Fruit fly (Drosophila melanogaster) whole organism, embryonic: Measurements from ENCODE around the gene Hph.

ENCODE experiments used
- Adf1 ChIP-seq: fragments of 200-800 bp; sonication (Bioruptor generic); IDR thresholded peaks from 2 replicates; pipeline ENCODE4 v1.3.6; 2022; ENCODE audit warnings: missing biosample characterization, missing genetic modification characterization
- Asciz ChIP-seq: fragments of 200-800 bp; sonication (Bioruptor generic); optimal IDR thresholded peaks from 2 replicates; lab custom pipeline; 2017; ENCODE audit warnings: missing biosample characterization, mild to moderate bottlenecking, missing genetic modification characterization, missing genetic modification reagents
- BEAF-32 ChIP-seq: fragments of 200-800 bp; sonication (Bioruptor generic); optimal IDR thresholded peaks from 3 replicates; lab custom pipeline; 2017; ENCODE audit warnings: missing biosample characterization, missing genetic modification characterization, mild to moderate bottlenecking, moderate library complexity, missing genetic modification reagents
- CG12104 ChIP-seq: fragments of 200-800 bp; sonication (Bioruptor generic); optimal IDR thresholded peaks from 3 replicates; lab custom pipeline; 2016; ENCODE audit warnings: missing biosample characterization, missing genetic modification characterization
- CG12155 ChIP-seq: fragments of 200-800 bp; sonication (Bioruptor generic); optimal IDR thresholded peaks from 3 replicates; lab custom pipeline; 2016; ENCODE audit warnings: missing biosample characterization, missing genetic modification characterization
- CG12391 ChIP-seq: fragments of 200-800 bp; sonication (Bioruptor generic); optimal IDR thresholded peaks from 3 replicates; lab custom pipeline; 2018; ENCODE audit warnings: missing biosample characterization, mild to moderate bottlenecking, missing genetic modification characterization, moderate library complexity
- CG2116 ChIP-seq: fragments of 200-800 bp; sonication (Bioruptor generic); optimal IDR thresholded peaks from 3 replicates; lab custom pipeline; 2018; ENCODE audit warnings: missing biosample characterization, mild to moderate bottlenecking, missing genetic modification characterization
- CG2889 ChIP-seq: fragments of 200-800 bp; sonication (Bioruptor generic); IDR thresholded peaks from 3 replicates; pipeline ENCODE4 v1.3.6; 2022; ENCODE audit warnings: missing biosample characterization, missing genetic modification characterization
- CG34224 ChIP-seq: fragments of 200-800 bp; sonication (Bioruptor generic); IDR thresholded peaks from 3 replicates; pipeline ENCODE4 v1.3.6; 2022; ENCODE audit warnings: missing biosample characterization, missing genetic modification characterization; ENCODE audit not compliant: partially characterized antibody
- CG3726 ChIP-seq: fragments of 200-800 bp; sonication (Bioruptor generic); IDR thresholded peaks from 3 replicates; pipeline ENCODE4, ENCODE4 v1.3.6; 2022; ENCODE audit warnings: missing biosample characterization, missing genetic modification characterization
- CG42726 ChIP-seq: fragments of 200-800 bp; sonication (Bioruptor generic); IDR thresholded peaks from 2 replicates; pipeline ENCODE4 v1.3.6; 2022; ENCODE audit warnings: missing biosample characterization, missing genetic modification characterization; ENCODE audit not compliant: partially characterized antibody
- CG4360 ChIP-seq: fragments of 200-800 bp; sonication (Bioruptor generic); IDR thresholded peaks from 2 replicates; pipeline ENCODE4 v1.3.6; 2022; ENCODE audit warnings: missing biosample characterization, missing genetic modification characterization
- CG6683 ChIP-seq: fragments of 200-800 bp; sonication (Bioruptor generic); optimal IDR thresholded peaks from 2 replicates; lab custom pipeline; 2017; ENCODE audit warnings: missing biosample characterization, mild to moderate bottlenecking, missing genetic modification characterization, missing genetic modification reagents
- CG6813 ChIP-seq: fragments of 200-800 bp; sonication (Bioruptor generic); optimal IDR thresholded peaks from 2 replicates; lab custom pipeline; 2017; ENCODE audit warnings: missing biosample characterization, missing genetic modification characterization, mild to moderate bottlenecking, moderate library complexity, missing genetic modification reagents
- CG7963 ChIP-seq: fragments of 200-800 bp; sonication (Bioruptor generic); IDR thresholded peaks from 3 replicates; pipeline ENCODE4 v1.3.6; 2022; ENCODE audit warnings: missing biosample characterization, missing genetic modification characterization; ENCODE audit not compliant: partially characterized antibody
- CG8924 ChIP-seq: fragments of 200-800 bp; optimal IDR thresholded peaks from 3 replicates; lab custom pipeline; 2019; ENCODE audit warnings: missing biosample characterization, mild to moderate bottlenecking, missing genetic modification characterization, moderate library complexity
- CG9797 ChIP-seq: fragments of 200-800 bp; sonication (Bioruptor generic); optimal IDR thresholded peaks from 3 replicates; lab custom pipeline; 2018; ENCODE audit warnings: missing biosample characterization, mild to moderate bottlenecking, missing genetic modification characterization
- D19B ChIP-seq: fragments of 200-800 bp; sonication (Bioruptor generic); optimal IDR thresholded peaks from 2 replicates; lab custom pipeline; 2017; ENCODE audit warnings: missing biosample characterization, mild to moderate bottlenecking, missing genetic modification characterization
- Dad ChIP-seq: fragments of 200-800 bp; sonication (Bioruptor generic); optimal IDR thresholded peaks from 3 replicates; lab custom pipeline; 2016; ENCODE audit warnings: missing biosample characterization, missing genetic modification characterization
- Doc3 ChIP-seq: fragments of 200-800 bp; sonication (Bioruptor generic); IDR thresholded peaks from 3 replicates; pipeline ENCODE4 v1.3.6; 2022; ENCODE audit warnings: missing biosample characterization, missing genetic modification characterization; ENCODE audit not compliant: partially characterized antibody
- Dp ChIP-seq: fragments of 200-800 bp; sonication (Bioruptor generic); optimal IDR thresholded peaks from 2 replicates; lab custom pipeline; 2018; ENCODE audit warnings: missing biosample characterization, mild to moderate bottlenecking, missing genetic modification characterization, moderate library complexity
- GATAe ChIP-seq: fragments of 200-800 bp; sonication (Bioruptor generic); conservative IDR thresholded peaks from 2 replicates; pipeline ENCODE4 v1.3.6; 2022; ENCODE audit warnings: missing biosample characterization, missing genetic modification characterization
- Hey ChIP-seq: fragments of 200-800 bp; sonication (Bioruptor generic); optimal IDR thresholded peaks from 3 replicates; lab custom pipeline; 2018; ENCODE audit warnings: missing biosample characterization, mild to moderate bottlenecking, missing genetic modification characterization
- Hr51 ChIP-seq, 2 experiments: fragments of 200-800 bp; sonication (Bioruptor generic); optimal IDR thresholded peaks; 2 replicates in 1 of 2; 3 replicates in 1 of 2; lab custom pipeline; 2016 to 2018; ENCODE audit warnings: missing biosample characterization in 2 of 2, missing genetic modification characterization in 2 of 2, mild to moderate bottlenecking in 1 of 2, moderate library complexity in 1 of 2
- Scr ChIP-seq: fragments of 200-800 bp; sonication (Bioruptor generic); IDR thresholded peaks from 2 replicates; pipeline ENCODE4 v1.3.6; 2022; ENCODE audit warnings: missing biosample characterization, missing genetic modification characterization; ENCODE audit not compliant: partially characterized antibody
- Sin3A ChIP-seq: fragments of >200 bp; optimal IDR thresholded peaks from 2 replicates; lab custom pipeline; 2018
- Stat92E ChIP-seq, 3 experiments: fragments of >200 bp in 2 of 3; fragments of 200-800 bp in 1 of 3; sonication (Bioruptor generic) in 1 of 3; optimal IDR thresholded peaks; 2 replicates each; lab custom pipeline; 2017 to 2019; ENCODE audit warnings: missing biosample characterization in 3 of 3, missing genetic modification characterization in 3 of 3, mild to moderate bottlenecking in 1 of 3, moderate library complexity in 1 of 3
- ato ChIP-seq: fragments of 200-800 bp; sonication (Bioruptor generic); IDR thresholded peaks from 2 replicates; pipeline ENCODE4 v1.3.6; 2022; ENCODE audit warnings: missing biosample characterization, missing genetic modification characterization; ENCODE audit not compliant: partially characterized antibody
- cg ChIP-seq: fragments of 200-800 bp; sonication (Bioruptor generic); optimal IDR thresholded peaks from 3 replicates; lab custom pipeline; 2019; ENCODE audit warnings: missing biosample characterization, mild to moderate bottlenecking, missing genetic modification characterization, moderate library complexity
- chn ChIP-seq: fragments of 200-800 bp; sonication (Bioruptor generic); optimal IDR thresholded peaks from 2 replicates; lab custom pipeline; 2016; ENCODE audit warnings: missing biosample characterization, missing genetic modification characterization
- ci ChIP-seq: fragments of 200-800 bp; sonication (Bioruptor generic); IDR thresholded peaks from 3 replicates; pipeline ENCODE4 v1.3.6; 2022; ENCODE audit warnings: missing biosample characterization, missing genetic modification characterization
- croc ChIP-seq: fragments of 200-800 bp; sonication (Bioruptor generic); conservative IDR thresholded peaks from 3 replicates; pipeline ENCODE4 v1.3.6; 2022; ENCODE audit warnings: missing biosample characterization, missing genetic modification characterization
- disco-r ChIP-seq: fragments of 200-800 bp; sonication (Bioruptor generic); optimal IDR thresholded peaks from 2 replicates; lab custom pipeline; 2016; ENCODE audit warnings: missing biosample characterization, missing genetic modification characterization
- dm ChIP-seq: fragments of 200-800 bp; sonication (Bioruptor generic); optimal IDR thresholded peaks from 3 replicates; lab custom pipeline; 2016; ENCODE audit warnings: missing biosample characterization, missing genetic modification characterization
- dmrt11E ChIP-seq: fragments of 200-800 bp; sonication (Bioruptor generic); optimal IDR thresholded peaks from 3 replicates; lab custom pipeline; 2018; ENCODE audit warnings: missing biosample characterization, mild to moderate bottlenecking, missing genetic modification characterization, moderate library complexity
- ftz-f1 ChIP-seq: fragments of 200-800 bp; sonication (Bioruptor generic); optimal IDR thresholded peaks from 2 replicates; lab custom pipeline; 2016; ENCODE audit warnings: missing biosample characterization, missing genetic modification characterization
- kay ChIP-seq: fragments of 200-800 bp; sonication (Bioruptor generic); optimal IDR thresholded peaks from 2 replicates; lab custom pipeline; 2016; ENCODE audit warnings: missing biosample characterization, missing genetic modification characterization
- kni ChIP-seq: fragments of 200-800 bp; sonication (Bioruptor generic); optimal IDR thresholded peaks from 3 replicates; lab custom pipeline; 2017; ENCODE audit warnings: mild to moderate bottlenecking, missing biosample characterization, missing genetic modification reagents, missing genetic modification characterization
- lab ChIP-seq: fragments of 200-800 bp; sonication (Bioruptor generic); optimal IDR thresholded peaks from 3 replicates; lab custom pipeline; 2017; ENCODE audit warnings: missing biosample characterization, missing genetic modification characterization, mild to moderate bottlenecking, moderate library complexity, missing genetic modification reagents
- mld ChIP-seq: fragments of 200-800 bp; sonication (Bioruptor generic); IDR thresholded peaks from 3 replicates; pipeline ENCODE4 v1.3.6; 2022; ENCODE audit warnings: missing biosample characterization, missing genetic modification characterization; ENCODE audit not compliant: partially characterized antibody
- odd ChIP-seq: fragments of 200-800 bp; sonication (Bioruptor generic); optimal IDR thresholded peaks from 2 replicates; lab custom pipeline; 2017; ENCODE audit warnings: missing biosample characterization, mild to moderate bottlenecking, missing genetic modification characterization
- p53 ChIP-seq: fragments of 200-800 bp; sonication (Bioruptor generic); optimal IDR thresholded peaks from 2 replicates; lab custom pipeline; 2016; ENCODE audit warnings: missing biosample characterization, missing genetic modification characterization
- pfk ChIP-seq: fragments of 200-800 bp; sonication (Bioruptor generic); optimal IDR thresholded peaks from 2 replicates; lab custom pipeline; 2018; ENCODE audit warnings: missing biosample characterization, mild to moderate bottlenecking, missing genetic modification characterization, moderate library complexity
- ranshi ChIP-seq: fragments of 200-800 bp; sonication (Bioruptor generic); IDR thresholded peaks from 2 replicates; pipeline ENCODE4 v1.3.6; 2022; ENCODE audit warnings: missing biosample characterization, missing genetic modification characterization
- run ChIP-seq: fragments of 200-800 bp; sonication (Bioruptor generic); optimal IDR thresholded peaks from 3 replicates; lab custom pipeline; 2018; ENCODE audit warnings: missing biosample characterization, mild to moderate bottlenecking, missing genetic modification characterization
- scrt ChIP-seq: fragments of 200-800 bp; sonication (Bioruptor generic); optimal IDR thresholded peaks from 2 replicates; lab custom pipeline; 2018; ENCODE audit warnings: missing biosample characterization, mild to moderate bottlenecking, missing genetic modification characterization, moderate library complexity
- sug ChIP-seq: fragments of 200-800 bp; optimal IDR thresholded peaks from 2 replicates; lab custom pipeline; 2019; ENCODE audit warnings: missing biosample characterization, mild to moderate bottlenecking, missing genetic modification characterization, moderate library complexity
- tll ChIP-seq, 2 experiments: fragments of 200-800 bp in 1 of 2; fragments of >200 bp in 1 of 2; sonication (Bioruptor generic) in 1 of 2; optimal IDR thresholded peaks; 2 replicates each; lab custom pipeline; 2017 to 2019; ENCODE audit warnings: missing biosample characterization in 2 of 2, missing genetic modification characterization in 2 of 2, mild to moderate bottlenecking in 1 of 2, moderate library complexity in 1 of 2

Hph gene

DNA sequence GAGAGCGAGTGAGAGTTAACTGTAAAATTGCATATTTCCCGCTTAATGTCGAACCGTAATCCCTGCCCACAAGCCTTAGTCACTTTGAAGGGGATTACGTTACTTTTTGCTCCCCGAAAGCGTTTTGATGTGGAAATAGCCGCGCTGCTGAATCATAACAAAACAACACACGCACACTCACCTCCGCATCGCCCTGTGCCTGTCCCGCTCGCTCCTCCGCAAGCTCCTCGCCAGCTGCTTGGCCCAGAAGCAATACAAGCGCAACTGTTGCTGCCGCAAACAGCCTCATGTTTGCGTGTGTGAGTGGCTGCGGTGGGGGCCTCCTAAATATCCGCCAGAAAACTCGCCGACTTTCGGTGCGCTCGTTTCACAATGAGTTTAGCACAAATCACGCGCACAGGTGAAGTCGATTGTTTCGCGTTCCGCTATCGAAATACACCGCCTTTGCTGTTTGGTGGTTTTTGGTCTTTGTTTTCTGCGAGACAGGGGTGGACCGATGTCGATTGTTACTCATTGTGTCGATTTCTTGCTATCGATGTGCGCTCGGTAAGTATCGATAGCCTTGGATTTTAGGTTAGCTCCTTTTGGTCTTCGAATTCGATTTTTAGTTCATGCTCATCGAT is 5.5 kb upstream of the Hph start, which contains the start of gene CtsF (continued):
- TF ChIP-seq Scr (GFP tag; lab: Robert Waterston, UW) (peak; percentile 98), p53 (GFP tag; lab: Kevin White, UChicago) (peak; percentile 0), CG7963 (GFP tag; lab: Robert Waterston, UW) (peak; percentile 99), cg (GFP tag; lab: Kevin White, UChicago) (peak; percentile 98), mld (GFP tag; lab: Robert Waterston, UW) (peak; percentile 99), BEAF-32 (GFP tag; lab: Kevin White, UChicago) (peak; percentile 98), CG34224 (GFP tag; lab: Robert Waterston, UW) (peak; percentile 100), odd (GFP tag; lab: Kevin White, UChicago) (peak; percentile 35), Hey (tag; lab: Kevin White, UChicago) (no peak), croc (GFP tag; lab: Robert Waterston, UW) (no peak), sug (peak; percentile 69), D19B (GFP tag; lab: Kevin White, UChicago) (no peak), ranshi (GFP tag; lab: Robert Waterston, UW) (no peak; the same call in 1 of the 2 replicates), CG3726 (GFP tag; lab: Robert Waterston, UW) (no peak), CG6813 (GFP tag; lab: Kevin White, UChicago) (no peak), dmrt11E (tag; lab: Kevin White, UChicago) (no peak), scrt (peak; percentile 94), disco-r (GFP tag; lab: Kevin White, UChicago) (peak; percentile 4), CG12104 (GFP tag; lab: Kevin White, UChicago) (no peak), CG2889 (GFP tag; lab: Robert Waterston, UW) (no peak), Dp (peak; percentile 92), CG6683 (GFP tag; lab: Kevin White, UChicago) (peak; percentile 15), kni (GFP tag; lab: Kevin White, UChicago) (peak; percentile 74), Dad (GFP tag; lab: Kevin White, UChicago) (peak; percentile 1), Hr51 (GFP tag; optimal IDR thresholded peaks at IDR 0.05; lab: Kevin White, UChicago) (peak; percentile 60 to 69), chn (GFP tag; lab: Kevin White, UChicago) (peak; percentile 15), CG8924 (tag; lab: Kevin White, UChicago) (peak; percentile 41), run (tag; lab: Kevin White, UChicago) (peak; percentile 47), tll (GFP tag; optimal IDR thresholded peaks at IDR 0.05; lab: Kevin White, UChicago) (no peak), CG42726 (peak; percentile 98), ci (peak; percentile 56; the same call in 2 of the 3 replicates), ftz-f1 (GFP tag; lab: Kevin White, UChicago) (peak; percentile 71), CG9797 (GFP tag; lab: Kevin White, UChicago) (peak; percentile 39), Doc3 (GFP tag; lab: Robert Waterston, UW) (peak; percentile 97), dm (peak; percentile 29), CG4360 (GFP tag; lab: Robert Waterston, UW) (peak; percentile 45), kay (GFP tag; lab: Kevin White, UChicago) (peak; percentile 77), Stat92E (GFP tag; optimal IDR thresholded peaks at IDR 0.05; lab: Kevin White, UChicago) (peak in 1 of 3 experiments; percentile 27), Adf1 (GFP tag; lab: Robert Waterston, UW) (peak; percentile 67), Sin3A (lab: Kevin White, UChicago) (peak; percentile 66), CG12391 (tag; lab: Kevin White, UChicago) (peak; percentile 33), pfk (GFP tag; lab: Kevin White, UChicago) (no peak), GATAe (no peak), ato (GFP tag; lab: Robert Waterston, UW) (peak; percentile 99), Asciz (GFP tag; lab: Kevin White, UChicago) (no peak), CG12155 (GFP tag; lab: Kevin White, UChicago) (no peak), CG2116 (peak; percentile 86), lab (GFP tag; lab: Kevin White, UChicago) (peak; percentile 54)
